Fruit fly (Drosophila melanogaster) whole organism, embryonic: ENCODE data around the gene CG9926.

Experiments
- Abd-B ChIP-seq: fragments of 200-800 bp; sonication (Bioruptor generic); optimal IDR thresholded peaks from 2 replicates; lab custom pipeline; 2018; ENCODE audit warnings: missing biosample characterization, mild to moderate bottlenecking, missing genetic modification characterization, moderate library complexity
- Blimp-1 ChIP-seq: fragments of 200-800 bp; sonication (Bioruptor generic); optimal IDR thresholded peaks from 3 replicates; lab custom pipeline; 2018; ENCODE audit warnings: missing biosample characterization, missing genetic modification characterization, mild to moderate bottlenecking, moderate library complexity, missing genetic modification reagents
- CG10147 ChIP-seq: fragments of 200-800 bp; sonication (Bioruptor generic); optimal IDR thresholded peaks from 2 replicates; lab custom pipeline; 2019; ENCODE audit warnings: missing biosample characterization, mild to moderate bottlenecking, missing genetic modification characterization, moderate library complexity
- CG10209 ChIP-seq: fragments of 200-800 bp; sonication (Bioruptor generic); optimal IDR thresholded peaks from 3 replicates; lab custom pipeline; 2017; ENCODE audit warnings: missing biosample characterization, mild to moderate bottlenecking, missing genetic modification characterization, missing genetic modification reagents
- CG10979 ChIP-seq: fragments of 200-800 bp; sonication (Bioruptor generic); optimal IDR thresholded peaks from 2 replicates; lab custom pipeline; 2018; ENCODE audit warnings: missing biosample characterization, mild to moderate bottlenecking, missing genetic modification characterization, moderate library complexity
- CG11085 ChIP-seq: fragments of 200-800 bp; sonication (Bioruptor generic); IDR thresholded peaks from 2 replicates; pipeline ENCODE4 v1.3.6; 2022; ENCODE audit warnings: missing biosample characterization, missing genetic modification characterization
- CG11504 ChIP-seq: fragments of 200-800 bp; sonication (Bioruptor generic); optimal IDR thresholded peaks from 3 replicates; lab custom pipeline; 2019; ENCODE audit warnings: missing biosample characterization, mild to moderate bottlenecking, missing genetic modification characterization, moderate library complexity
- CG11695 ChIP-seq: fragments of 200-800 bp; sonication (Bioruptor generic); IDR thresholded peaks from 3 replicates; pipeline ENCODE4 v1.3.6; 2022; ENCODE audit warnings: missing biosample characterization, missing genetic modification characterization
- CG13424 ChIP-seq: fragments of 200-800 bp; sonication (Bioruptor generic); optimal IDR thresholded peaks from 2 replicates; lab custom pipeline; 2019; ENCODE audit warnings: missing biosample characterization, mild to moderate bottlenecking, missing genetic modification characterization, moderate library complexity
- CG1603 ChIP-seq: fragments of 200-800 bp; sonication (Bioruptor generic); optimal IDR thresholded peaks from 2 replicates; lab custom pipeline; 2019; ENCODE audit warnings: missing biosample characterization, mild to moderate bottlenecking, missing genetic modification characterization, moderate library complexity
- CG1647 ChIP-seq: fragments of 200-800 bp; sonication (Bioruptor generic); optimal IDR thresholded peaks from 3 replicates; lab custom pipeline; 2016; ENCODE audit warnings: missing biosample characterization, missing genetic modification characterization
- CG16813 ChIP-seq: fragments of 200-800 bp; sonication (Bioruptor generic); IDR thresholded peaks from 3 replicates; pipeline ENCODE4 v1.3.6; 2022; ENCODE audit warnings: missing biosample characterization, missing genetic modification characterization; ENCODE audit not compliant: partially characterized antibody
- CG17359 ChIP-seq: fragments of 200-800 bp; sonication (Bioruptor generic); optimal IDR thresholded peaks from 3 replicates; lab custom pipeline; 2018; ENCODE audit warnings: missing biosample characterization, mild to moderate bottlenecking, missing genetic modification characterization, moderate library complexity
- CG2202 ChIP-seq: fragments of 200-800 bp; sonication (Bioruptor generic); optimal IDR thresholded peaks from 2 replicates; lab custom pipeline; 2018; ENCODE audit warnings: missing biosample characterization, mild to moderate bottlenecking, missing genetic modification characterization
- CG2712 ChIP-seq: fragments of 200-800 bp; optimal IDR thresholded peaks from 3 replicates; lab custom pipeline; 2019; ENCODE audit warnings: missing biosample characterization, mild to moderate bottlenecking, missing genetic modification characterization, moderate library complexity
- CG32767 ChIP-seq: fragments of 200-800 bp; sonication (Bioruptor generic); IDR thresholded peaks from 2 replicates; pipeline ENCODE4 v1.3.6; 2022; ENCODE audit warnings: missing biosample characterization, missing genetic modification characterization
- CG3838 ChIP-seq: fragments of 200-800 bp; sonication (Bioruptor generic); optimal IDR thresholded peaks from 3 replicates; lab custom pipeline; 2016; ENCODE audit warnings: missing biosample characterization, missing genetic modification characterization
- CG3847 ChIP-seq: fragments of 200-800 bp; sonication (Bioruptor generic); IDR thresholded peaks from 2 replicates; pipeline ENCODE4 v1.3.6; 2022; ENCODE audit warnings: missing biosample characterization, missing genetic modification characterization
- CG5953 ChIP-seq: fragments of 200-800 bp; sonication (Bioruptor generic); IDR thresholded peaks from 2 replicates; pipeline ENCODE4 v1.3.6; 2022; ENCODE audit warnings: missing biosample characterization, missing genetic modification characterization
- Chrac-16 ChIP-seq: fragments of 200-800 bp; sonication (Bioruptor generic); optimal IDR thresholded peaks from 3 replicates; lab custom pipeline; 2016; ENCODE audit warnings: missing biosample characterization, missing genetic modification characterization
- CoRest ChIP-seq: fragments of 200-800 bp; sonication (Bioruptor generic); optimal IDR thresholded peaks from 3 replicates; lab custom pipeline; 2018; ENCODE audit warnings: missing biosample characterization, mild to moderate bottlenecking, missing genetic modification characterization, moderate library complexity
- D ChIP-seq, 2 experiments: fragments of 200-800 bp in 1 of 2; fragments of >200 bp in 1 of 2; sonication (Bioruptor generic) in 1 of 2; optimal IDR thresholded peaks; 2 replicates in 1 of 2; 3 replicates in 1 of 2; lab custom pipeline; 2017; ENCODE audit warnings: mild to moderate bottlenecking in 1 of 2, missing biosample characterization in 1 of 2, missing genetic modification characterization in 1 of 2, missing genetic modification reagents in 1 of 2
- Dip2 ChIP-seq: fragments of 200-800 bp; sonication (Bioruptor generic); IDR thresholded peaks from 2 replicates; pipeline ENCODE4 v1.3.6; 2022; ENCODE audit warnings: missing biosample characterization, missing genetic modification characterization
- Eip74EF ChIP-seq, 2 experiments: fragments of 200-800 bp in 1 of 2; fragments of >200 bp in 1 of 2; sonication (Bioruptor generic) in 1 of 2; optimal IDR thresholded peaks; 2 replicates each; lab custom pipeline; 2017 to 2019; ENCODE audit warnings: missing biosample characterization in 2 of 2, missing genetic modification characterization in 2 of 2, mild to moderate bottlenecking in 1 of 2, moderate library complexity in 1 of 2
- HmgD ChIP-seq: fragments of 200-800 bp; sonication (Bioruptor generic); optimal IDR thresholded peaks from 3 replicates; lab custom pipeline; 2016; ENCODE audit warnings: missing biosample characterization, missing genetic modification characterization
- Jarid2 ChIP-seq: fragments of 200-800 bp; sonication (Bioruptor generic); optimal IDR thresholded peaks from 3 replicates; lab custom pipeline; 2017; ENCODE audit warnings: mild to moderate bottlenecking, missing biosample characterization, missing genetic modification reagents, missing genetic modification characterization
- MESR4 ChIP-seq: fragments of 200-800 bp; sonication (Bioruptor generic); optimal IDR thresholded peaks from 2 replicates; lab custom pipeline; 2018; ENCODE audit warnings: missing biosample characterization, mild to moderate bottlenecking, missing genetic modification characterization, moderate library complexity
- NK7.1 ChIP-seq: fragments of 200-800 bp; sonication (Bioruptor generic); optimal IDR thresholded peaks from 3 replicates; lab custom pipeline; 2016; ENCODE audit warnings: missing biosample characterization, missing genetic modification characterization
- Ptx1 ChIP-seq: fragments of 200-800 bp; sonication (Bioruptor generic); IDR thresholded peaks from 2 replicates; pipeline ENCODE4 v1.3.6; 2022; ENCODE audit warnings: missing biosample characterization, missing genetic modification characterization
- Xbp1 ChIP-seq: fragments of 200-800 bp; sonication (Bioruptor generic); optimal IDR thresholded peaks from 3 replicates; lab custom pipeline; 2016; ENCODE audit warnings: missing biosample characterization, mild to moderate bottlenecking, missing genetic modification characterization
- al ChIP-seq: fragments of 200-800 bp; sonication (Bioruptor generic); IDR thresholded peaks from 2 replicates; pipeline ENCODE4 v1.3.6; 2022; ENCODE audit warnings: missing biosample characterization, missing genetic modification characterization
- bcd ChIP-seq: fragments of 200-800 bp; sonication (Bioruptor generic); optimal IDR thresholded peaks from 2 replicates; lab custom pipeline; 2017; ENCODE audit warnings: missing biosample characterization, mild to moderate bottlenecking, missing genetic modification characterization
- chif ChIP-seq, 2 experiments: fragments of 200-800 bp; sonication (Bioruptor generic); optimal IDR thresholded peaks; 3 replicates each; lab custom pipeline; 2016; ENCODE audit warnings: missing biosample characterization in 2 of 2, missing genetic modification characterization in 2 of 2
- ci ChIP-seq: fragments of 200-800 bp; sonication (Bioruptor generic); IDR thresholded peaks from 3 replicates; pipeline ENCODE4 v1.3.6; 2022; ENCODE audit warnings: missing biosample characterization, missing genetic modification characterization
- croc ChIP-seq: fragments of 200-800 bp; sonication (Bioruptor generic); conservative IDR thresholded peaks from 3 replicates; pipeline ENCODE4 v1.3.6; 2022; ENCODE audit warnings: missing biosample characterization, missing genetic modification characterization
- dysf ChIP-seq: fragments of 200-800 bp; sonication (Bioruptor generic); IDR thresholded peaks from 3 replicates; pipeline ENCODE4 v1.3.6; 2022; ENCODE audit warnings: missing biosample characterization, missing genetic modification characterization
- fd96Cb ChIP-seq: fragments of 200-800 bp; sonication (Bioruptor generic); optimal IDR thresholded peaks from 2 replicates; lab custom pipeline; 2018; ENCODE audit warnings: missing biosample characterization, mild to moderate bottlenecking, missing genetic modification characterization, moderate library complexity
- fru ChIP-seq: fragments of >200 bp; optimal IDR thresholded peaks from 2 replicates; lab custom pipeline; 2017
- grau ChIP-seq: fragments of 200-800 bp; optimal IDR thresholded peaks from 3 replicates; lab custom pipeline; 2019; ENCODE audit warnings: missing biosample characterization, mild to moderate bottlenecking, missing genetic modification characterization, moderate library complexity
- mirr ChIP-seq: fragments of 200-800 bp; sonication (Bioruptor generic); optimal IDR thresholded peaks from 3 replicates; lab custom pipeline; 2018; ENCODE audit warnings: missing biosample characterization, mild to moderate bottlenecking, missing genetic modification characterization
- oc ChIP-seq: fragments of 200-800 bp; sonication (Bioruptor generic); optimal IDR thresholded peaks from 2 replicates; lab custom pipeline; 2018; ENCODE audit warnings: missing biosample characterization, mild to moderate bottlenecking, missing genetic modification characterization, moderate library complexity
- p53 ChIP-seq: fragments of 200-800 bp; sonication (Bioruptor generic); optimal IDR thresholded peaks from 2 replicates; lab custom pipeline; 2016; ENCODE audit warnings: missing biosample characterization, missing genetic modification characterization
- phol ChIP-seq: fragments of 200-800 bp; sonication (Bioruptor generic); optimal IDR thresholded peaks from 3 replicates; lab custom pipeline; 2018; ENCODE audit warnings: missing biosample characterization, mild to moderate bottlenecking, missing genetic modification characterization, moderate library complexity
- row ChIP-seq: fragments of 200-800 bp; sonication (Bioruptor generic); IDR thresholded peaks from 3 replicates; pipeline ENCODE4 v1.3.6; 2022; ENCODE audit warnings: missing biosample characterization, missing genetic modification characterization
- scrt ChIP-seq: fragments of 200-800 bp; sonication (Bioruptor generic); optimal IDR thresholded peaks from 2 replicates; lab custom pipeline; 2018; ENCODE audit warnings: missing biosample characterization, mild to moderate bottlenecking, missing genetic modification characterization, moderate library complexity
- sd ChIP-seq: fragments of 200-800 bp; sonication (Bioruptor generic); optimal IDR thresholded peaks from 3 replicates; lab custom pipeline; 2018; ENCODE audit warnings: missing biosample characterization, mild to moderate bottlenecking, missing genetic modification characterization, moderate library complexity
- sob ChIP-seq: fragments of 200-800 bp; sonication (Bioruptor generic); IDR thresholded peaks from 2 replicates; pipeline ENCODE4 v1.3.6; 2022; ENCODE audit warnings: missing biosample characterization, missing genetic modification characterization
- tup ChIP-seq: fragments of 200-800 bp; sonication (Bioruptor generic); optimal IDR thresholded peaks from 2 replicates; lab custom pipeline; 2016; ENCODE audit warnings: missing biosample characterization, mild to moderate bottlenecking, missing genetic modification characterization, moderate library complexity
- wdn ChIP-seq: fragments of 200-800 bp; sonication (Bioruptor generic); IDR thresholded peaks from 2 replicates; pipeline ENCODE4 v1.3.6; 2022; ENCODE audit warnings: missing biosample characterization, missing genetic modification characterization
- zfh1 ChIP-seq: fragments of 200-800 bp; sonication (Bioruptor generic); IDR thresholded peaks from 3 replicates; pipeline ENCODE4 v1.3.6; 2022; ENCODE audit warnings: missing biosample characterization, missing genetic modification characterization

CG9926 gene

dm6 chr3R:13952303-13952702 lies 1.4 kb upstream of the CG9926 start (continued):
- TF ChIP-seq D (optimal IDR thresholded peaks at IDR 0.05; lab: Kevin White, UChicago) (no peak), D (GFP tag; optimal IDR thresholded peaks at IDR 0.05; lab: Kevin White, UChicago) (peak; percentile 22), CG13424 (tag; lab: Kevin White, UChicago) (peak; percentile 27), CG1603 (tag; lab: Kevin White, UChicago) (peak; percentile 60), tup (no peak), Jarid2 (GFP tag; lab: Kevin White, UChicago) (no peak), Xbp1 (peak; percentile 0), MESR4 (GFP tag; lab: Kevin White, UChicago) (no peak), row (GFP tag; lab: Robert Waterston, UW) (no peak), ci (peak; percentile 72; the same call in 2 of the 3 replicates), bcd (GFP tag; lab: Kevin White, UChicago) (peak; percentile 11), Ptx1 (0 out of 2 replicates have a peak, but pooled peaks have one; percentile 17), grau (tag; lab: Kevin White, UChicago) (peak; percentile 2), NK7.1 (no peak), fd96Cb (tag; lab: Kevin White, UChicago) (peak; percentile 23), CG10979 (tag; lab: Kevin White, UChicago) (peak; percentile 52), Abd-B (GFP tag; lab: Kevin White, UChicago) (no peak), CG10147 (GFP tag; lab: Kevin White, UChicago) (no peak), CG16813 (no peak), CG2202 (tag; lab: Kevin White, UChicago) (no peak), fru (no peak), mirr (GFP tag; lab: Kevin White, UChicago) (no peak), CG10209 (no peak), CG1647 (GFP tag; lab: Kevin White, UChicago) (no peak), CG11504 (tag; lab: Kevin White, UChicago) (peak; percentile 54), scrt (GFP tag; lab: Kevin White, UChicago) (no peak), dysf (GFP tag; lab: Robert Waterston, UW) (no peak), HmgD (GFP tag; lab: Kevin White, UChicago) (no peak), sd (no peak), oc (tag; lab: Kevin White, UChicago) (peak; percentile 18), sob (GFP tag; lab: Robert Waterston, UW) (no peak), Blimp-1 (peak; percentile 49), CG5953 (GFP tag; lab: Robert Waterston, UW) (no peak), CG32767 (GFP tag; lab: Robert Waterston, UW) (no peak), CG17359 (peak; percentile 23), CG11085 (GFP tag; lab: Robert Waterston, UW) (no peak), zfh1 (GFP tag; lab: Robert Waterston, UW) (0 out of 3 replicates have a peak, but pooled peaks have one; percentile 25), croc (GFP tag; lab: Robert Waterston, UW) (no peak), chif (GFP tag; optimal IDR thresholded peaks at IDR 0.05; lab: Kevin White, UChicago) (peak in 1 of 2 experiments; percentile 26), Chrac-16 (GFP tag; lab: Kevin White, UChicago) (peak; percentile 12), Eip74EF (GFP tag; optimal IDR thresholded peaks at IDR 0.05; lab: Kevin White, UChicago) (no peak), al (GFP tag; lab: Robert Waterston, UW) (no peak), Dip2 (GFP tag; lab: Robert Waterston, UW) (no peak), CG3847 (GFP tag; lab: Robert Waterston, UW) (no peak), p53 (GFP tag; lab: Kevin White, UChicago) (no peak), wdn (GFP tag; lab: Robert Waterston, UW) (no peak), CG11695 (GFP tag; lab: Robert Waterston, UW) (no peak), CG3838 (GFP tag; lab: Kevin White, UChicago) (no peak), CoRest (tag; lab: Kevin White, UChicago) (peak; percentile 3), CG2712 (tag; lab: Kevin White, UChicago) (peak; percentile 54), phol (tag; lab: Kevin White, UChicago) (peak; percentile 35)
